Worm (Caenorhabditis elegans) whole organism, L4 larva: ENCODE results near the gene Y75B7AL.2.
A peak's percentile ranks its signal among the peaks of the same experiment; 100 is the strongest.

Source experiments
- F37D6.2 ChIP-seq: sonication (generic microtip); optimal IDR thresholded peaks from 2 replicates; lab custom pipeline; 2016; ENCODE audit warnings: mild to moderate bottlenecking, missing genetic modification characterization, missing compliant biosample characterization
- T26A8.4 ChIP-seq: fragments of 200-800 bp; sonication (Bioruptor generic); IDR thresholded peaks from 2 replicates; pipeline ENCODE4 v1.3.6; 2022; ENCODE audit warnings: missing genetic modification characterization, missing compliant biosample characterization
- Y105C5A.15 ChIP-seq: fragments of 200-800 bp; sonication (Bioruptor generic); IDR thresholded peaks from 2 replicates; pipeline ENCODE4 v1.3.6; 2022; ENCODE audit warnings: missing genetic modification characterization, missing compliant biosample characterization
- Y48G9A.11 ChIP-seq: fragments of 200-800 bp; sonication (Bioruptor generic); IDR thresholded peaks from 2 replicates; pipeline ENCODE4 v1.3.6; 2022; ENCODE audit warnings: missing genetic modification reagents, missing genetic modification characterization, missing compliant biosample characterization
- ZK546.5 ChIP-seq, 2 experiments: sonication (generic microtip); optimal IDR thresholded peaks; 2 replicates each; lab custom pipeline; 2017; ENCODE audit warnings: missing biosample characterization in 2 of 2, missing genetic modification characterization in 2 of 2
- aha-1 ChIP-seq: fragments of 150-350 bp; peaks from one replicate; lab custom pipeline; 2014; ENCODE audit warnings: missing biosample characterization, missing genetic modification characterization
- aly-2 ChIP-seq: sonication (generic microtip); optimal IDR thresholded peaks from 2 replicates; lab custom pipeline; 2018; ENCODE audit warnings: missing biosample characterization, missing genetic modification characterization
- ama-1 ChIP-seq: fragments of 150-350 bp; optimal IDR thresholded peaks from 2 replicates; lab custom pipeline; 2014; ENCODE audit warnings: inconsistent platforms, mixed read lengths
- ceh-82 ChIP-seq: sonication (generic microtip); optimal IDR thresholded peaks from 2 replicates; lab custom pipeline; 2017; ENCODE audit warnings: missing biosample characterization, missing genetic modification characterization
- ctbp-1 ChIP-seq: fragments of 200-800 bp; sonication (Bioruptor generic); IDR thresholded peaks from 2 replicates; pipeline ENCODE4 v1.3.6; 2022; ENCODE audit warnings: missing genetic modification reagents, missing genetic modification characterization, missing compliant biosample characterization
- daf-12 ChIP-seq: fragments of 150-350 bp; optimal IDR thresholded peaks from 2 replicates; lab custom pipeline; 2014; ENCODE audit warnings: missing biosample characterization, missing genetic modification reagents, missing genetic modification characterization
- daf-16 ChIP-seq, 3 experiments: sonication (generic microtip); optimal IDR thresholded peaks; 2 replicates each; lab custom pipeline; 2016 to 2017; ENCODE audit warnings: missing genetic modification characterization in 3 of 3, missing genetic modification reagents in 3 of 3, mild to moderate bottlenecking in 2 of 3, missing compliant biosample characterization in 2 of 3, missing biosample characterization in 1 of 3, moderate library complexity in 1 of 3
- daf-19 ChIP-seq: fragments of 200-800 bp; sonication (Bioruptor generic); conservative IDR thresholded peaks from 2 replicates; pipeline ENCODE4 v1.3.6; 2022; ENCODE audit warnings: missing genetic modification characterization, missing compliant biosample characterization
- daf-8 ChIP-seq: fragments of 200-800 bp; sonication (Bioruptor generic); IDR thresholded peaks from 2 replicates; pipeline ENCODE4 v1.3.6; 2022; ENCODE audit warnings: missing genetic modification characterization, missing compliant biosample characterization
- dpl-1 ChIP-seq: fragments of 150-350 bp; optimal IDR thresholded peaks from 2 replicates; lab custom pipeline; 2014; ENCODE audit warnings: missing biosample characterization, missing genetic modification reagents, missing genetic modification characterization
- egl-43 ChIP-seq: fragments of 200-800 bp; sonication (Bioruptor generic); IDR thresholded peaks from 2 replicates; pipeline ENCODE4 v1.3.6; 2022; ENCODE audit warnings: missing genetic modification reagents, missing genetic modification characterization, missing compliant biosample characterization
- fkh-10 ChIP-seq: fragments of 150-350 bp; optimal IDR thresholded peaks from 2 replicates; lab custom pipeline; 2014; ENCODE audit warnings: missing biosample characterization, missing genetic modification reagents, missing genetic modification characterization
- jun-1 ChIP-seq: fragments of 150-350 bp; optimal IDR thresholded peaks from 2 replicates; lab custom pipeline; 2014; ENCODE audit warnings: missing biosample characterization, missing genetic modification reagents, missing genetic modification characterization
- lim-7 ChIP-seq: fragments of 200-800 bp; sonication (Bioruptor generic); IDR thresholded peaks from 2 replicates; pipeline ENCODE4 v1.3.6; 2022; ENCODE audit warnings: missing genetic modification characterization, missing compliant biosample characterization
- lin-1 ChIP-seq: fragments of 200-800 bp; sonication (Bioruptor generic); IDR thresholded peaks from 2 replicates; pipeline ENCODE4 v1.3.6; 2022; ENCODE audit warnings: missing genetic modification reagents, missing genetic modification characterization, missing compliant biosample characterization
- lin-13 ChIP-seq: fragments of 150-350 bp; optimal IDR thresholded peaks from 2 replicates; lab custom pipeline; 2014; ENCODE audit warnings: missing biosample characterization, missing genetic modification reagents, missing genetic modification characterization
- lin-29 ChIP-seq: fragments of 200-800 bp; sonication (Bioruptor generic); IDR thresholded peaks from 2 replicates; pipeline ENCODE4 v1.3.6; 2022; ENCODE audit warnings: missing genetic modification reagents, missing genetic modification characterization, missing compliant biosample characterization
- lir-3 ChIP-seq: sonication (generic microtip); optimal IDR thresholded peaks from 2 replicates; lab custom pipeline; 2016; ENCODE audit warnings: mild to moderate bottlenecking, missing genetic modification characterization, missing compliant biosample characterization
- lsy-2 ChIP-seq, 2 experiments: fragments of 150-350 bp in 1 of 2; sonication (generic microtip) in 1 of 2; optimal IDR thresholded peaks; 2 replicates each; lab custom pipeline; 2014 to 2017; ENCODE audit warnings: missing biosample characterization in 2 of 2, missing genetic modification characterization in 2 of 2
- madf-5 ChIP-seq, 2 experiments: fragments of 200-800 bp; sonication (Bioruptor generic); IDR thresholded peaks; 2 replicates each; pipeline ENCODE4 v1.3.6; 2022; ENCODE audit warnings: missing compliant biosample characterization in 2 of 2, missing genetic modification characterization in 2 of 2
- madf-9 ChIP-seq: fragments of 200-800 bp; sonication (Bioruptor generic); conservative IDR thresholded peaks from 2 replicates; pipeline ENCODE4 v1.3.6; 2022; ENCODE audit warnings: missing genetic modification reagents, missing genetic modification characterization, missing compliant biosample characterization
- mep-1 ChIP-seq: fragments of 150-350 bp; sonication (generic microtip); optimal IDR thresholded peaks from 3 replicates; lab custom pipeline; 2014; ENCODE audit warnings: missing biosample characterization, missing genetic modification characterization
- nhr-10 ChIP-seq: fragments of 150-350 bp; optimal IDR thresholded peaks from 2 replicates; lab custom pipeline; 2014; ENCODE audit warnings: missing biosample characterization, missing genetic modification characterization
- nhr-102 ChIP-seq: sonication (generic microtip); optimal IDR thresholded peaks from 2 replicates; lab custom pipeline; 2016; ENCODE audit warnings: mild to moderate bottlenecking, missing genetic modification characterization, moderate library complexity, missing compliant biosample characterization
- nhr-11 ChIP-seq: fragments of 150-350 bp; optimal IDR thresholded peaks from 2 replicates; lab custom pipeline; 2014; ENCODE audit warnings: missing biosample characterization, missing genetic modification characterization
- nhr-111 ChIP-seq: fragments of 200-800 bp; sonication (Bioruptor generic); optimal IDR thresholded peaks from 2 replicates; lab custom pipeline; 2018; ENCODE audit warnings: mild to moderate bottlenecking, missing genetic modification characterization, missing compliant biosample characterization
- nhr-25 ChIP-seq: sonication (generic microtip); optimal IDR thresholded peaks from 2 replicates; lab custom pipeline; 2017; ENCODE audit warnings: missing genetic modification characterization, mild to moderate bottlenecking, missing compliant biosample characterization, antibody characterized with exemption, moderate library complexity, borderline replicate concordance; ENCODE audit not compliant: insufficient read depth
- nhr-42 ChIP-seq: fragments of 200-800 bp; sonication (Bioruptor generic); IDR thresholded peaks from 2 replicates; pipeline ENCODE4 v1.3.6; 2022; ENCODE audit warnings: missing genetic modification characterization, missing compliant biosample characterization
- nhr-76 ChIP-seq: fragments of 150-350 bp; optimal IDR thresholded peaks from 2 replicates; lab custom pipeline; 2014; ENCODE audit warnings: missing biosample characterization, missing genetic modification characterization
- pha-4 ChIP-seq, 2 experiments: fragments of 150-350 bp in 1 of 2; fragments of 200-800 bp in 1 of 2; sonication (Bioruptor generic) in 1 of 2; IDR thresholded peaks in 1 of 2; optimal IDR thresholded peaks in 1 of 2; 2 replicates each; pipeline versions ENCODE4 v1.3.6 to Lab custom; 2014 to 2022; ENCODE audit warnings: missing genetic modification characterization in 2 of 2, missing genetic modification reagents in 2 of 2, missing biosample characterization in 1 of 2, missing compliant biosample characterization in 1 of 2
- snpc-1.2 ChIP-seq: fragments of 200-800 bp; sonication (Bioruptor generic); IDR thresholded peaks from 2 replicates; pipeline ENCODE4 v1.3.6; 2022; ENCODE audit warnings: missing genetic modification reagents, missing genetic modification characterization, missing compliant biosample characterization
- snpc-4 ChIP-seq: fragments of 150-350 bp; optimal IDR thresholded peaks from 2 replicates; lab custom pipeline; 2014; ENCODE audit warnings: missing biosample characterization, missing genetic modification characterization
- spr-1 ChIP-seq: sonication (generic microtip); optimal IDR thresholded peaks from 2 replicates; lab custom pipeline; 2016; ENCODE audit warnings: mild to moderate bottlenecking, missing genetic modification characterization, missing compliant biosample characterization
- unc-62 ChIP-seq, 3 experiments: fragments of 150-350 bp in 1 of 3; sonication (generic microtip); optimal IDR thresholded peaks in 2 of 3; peaks in 1 of 3; 1 replicate in 1 of 3; 2 replicates in 2 of 3; lab custom pipeline; 2014 to 2017; ENCODE audit warnings: missing biosample characterization in 3 of 3, missing genetic modification characterization in 3 of 3, missing genetic modification reagents in 3 of 3, missing genotype in 1 of 3
- zip-11 ChIP-seq: fragments of 200-800 bp; sonication (Bioruptor generic); IDR thresholded peaks from 2 replicates; pipeline ENCODE4 v1.3.6; 2022; ENCODE audit warnings: missing genetic modification characterization, missing compliant biosample characterization

Y75B7AL.2 gene

DNA sequence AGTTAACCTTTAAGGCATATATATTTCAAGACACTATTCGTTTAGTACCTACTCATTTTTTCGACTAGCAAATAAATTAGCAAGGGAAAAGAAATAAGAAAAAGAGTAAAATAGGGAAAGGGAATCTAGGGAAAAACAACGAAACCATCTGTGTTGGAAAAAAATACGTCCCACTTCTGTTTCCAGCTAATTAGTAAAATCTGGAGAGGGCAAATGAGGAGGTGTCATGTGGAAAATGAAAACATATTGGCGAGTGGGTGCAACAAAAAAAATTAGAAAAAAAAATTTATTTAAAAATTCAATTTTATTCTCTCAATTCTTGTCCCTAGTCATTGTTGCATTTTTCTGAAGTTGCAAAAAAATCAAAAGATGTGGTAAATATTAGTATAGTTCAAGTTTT is 50.2 kb downstream of the Y75B7AL.2 start:
- TF ChIP-seq zip-11 (no peak), spr-1 (no peak), Y48G9A.11 (GFP tag; lab: Robert Waterston, UW) (no peak)

DNA sequence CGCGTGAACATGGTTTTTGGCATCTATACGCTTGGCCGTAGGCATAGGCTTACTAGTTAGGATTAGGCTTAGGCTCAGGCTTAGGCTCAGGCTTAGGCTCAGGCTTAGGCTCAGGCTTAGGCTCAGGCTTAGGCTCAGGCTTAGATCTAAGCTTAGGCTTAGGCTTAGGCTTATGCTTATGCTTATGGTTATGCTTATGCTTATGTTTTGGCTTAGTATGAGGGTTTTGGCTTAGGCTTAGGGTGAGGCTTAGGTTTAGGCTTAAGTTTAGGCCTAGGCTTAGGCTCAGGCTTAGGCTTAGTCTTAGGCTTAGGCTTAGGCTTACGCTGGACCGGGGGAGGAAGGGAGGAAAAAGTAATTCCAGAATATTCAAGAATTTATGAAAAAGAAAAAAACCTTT is 52.1 kb downstream of the Y75B7AL.2 start:
- TF ChIP-seq lin-1 (GFP tag; lab: Robert Waterston, UW) (no peak), pha-4 (GFP tag; IDR thresholded peaks at IDR 0.05; lab: Robert Waterston, UW) (no peak), pha-4 (tag; optimal IDR thresholded peaks at IDR 0.05; lab: Kevin White, UChicago) (no peak), daf-8 (no peak), daf-12 (tag; lab: Kevin White, UChicago) (no peak), ctbp-1 (GFP tag; lab: Robert Waterston, UW) (no peak), nhr-10 (tag; lab: Kevin White, UChicago) (no peak), nhr-25 (tag; lab: Kevin White, UChicago) (no peak), nhr-111 (GFP tag; lab: Kevin White, UChicago) (no peak), T26A8.4 (GFP tag; lab: Robert Waterston, UW) (no peak), madf-5 (GFP tag; IDR thresholded peaks at IDR 0.05; lab: Robert Waterston, UW) (no peak), lim-7 (GFP tag; lab: Robert Waterston, UW) (no peak), nhr-11 (tag; lab: Kevin White, UChicago) (no peak), daf-19 (GFP tag; lab: Robert Waterston, UW) (no peak), snpc-4 (tag; lab: Kevin White, UChicago) (no peak), dpl-1 (GFP tag; lab: Kevin White, UChicago) (no peak), ceh-82 (tag; lab: Kevin White, UChicago) (no peak), lin-13 (no peak), nhr-42 (GFP tag; lab: Robert Waterston, UW) (no peak)
- TF ChIP-seq, all 104 proteins: peak for 0

DNA sequence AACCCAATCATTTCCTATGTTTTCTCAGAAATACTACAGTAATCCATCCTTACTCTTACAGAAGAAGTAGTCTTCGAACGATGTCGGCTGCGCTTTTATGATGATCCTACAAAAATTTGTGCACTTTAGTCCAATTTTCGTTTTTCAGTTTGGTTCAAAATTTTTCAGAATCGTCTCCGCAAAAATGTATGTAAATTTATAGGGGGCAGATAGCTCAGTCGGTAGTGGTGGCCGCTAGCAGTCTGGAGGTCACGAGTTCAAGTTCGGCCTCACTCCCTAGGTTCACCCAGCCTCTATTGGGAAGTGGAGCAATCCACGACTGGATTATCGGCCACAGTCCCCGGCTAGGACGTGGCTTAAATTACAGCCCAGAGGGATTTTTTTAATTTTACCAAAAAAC is 53.8 kb downstream of the Y75B7AL.2 start:
- TF ChIP-seq Y48G9A.11 (GFP tag; lab: Robert Waterston, UW), result 0 out of 2 replicates have a peak, but pooled peaks have one; percentile 20

DNA sequence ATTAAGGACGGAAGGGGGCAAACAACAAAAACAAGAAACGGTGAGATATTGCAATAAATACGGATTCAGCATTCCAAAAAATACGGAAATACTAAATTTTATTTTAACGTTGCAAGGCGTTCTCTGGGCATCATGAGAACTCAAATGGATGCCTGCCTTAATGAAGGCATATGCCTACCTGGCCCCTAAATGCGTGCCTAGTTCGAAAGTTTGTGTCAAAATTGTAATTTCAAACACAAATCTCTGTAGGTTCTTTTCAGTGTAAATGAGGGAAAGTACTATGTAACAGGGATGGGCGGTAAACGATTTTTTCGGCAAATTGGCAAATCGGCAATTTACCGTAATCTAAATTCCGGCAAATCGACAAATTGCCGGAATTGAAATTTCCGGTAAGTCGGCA is 55.9 kb downstream of the Y75B7AL.2 start:
- TF ChIP-seq egl-43, result no peak
- no peak for TF ChIP-seq F37D6.2
- TF ChIP-seq ceh-82 (tag; lab: Kevin White, UChicago), result no peak
- TF ChIP-seq dpl-1 (GFP tag; lab: Kevin White, UChicago), result no peak
- no peak for TF ChIP-seq daf-16 (GFP tag; optimal IDR thresholded peaks at IDR 0.05; lab: Kevin White, UChicago)
- no peak for TF ChIP-seq daf-16 (tag; optimal IDR thresholded peaks at IDR 0.05; lab: Kevin White, UChicago)
- no peak for TF ChIP-seq lir-3 (tag; lab: Kevin White, UChicago)
- TF ChIP-seq nhr-76 (tag; lab: Kevin White, UChicago), result no peak
- no peak for TF ChIP-seq zip-11
- TF ChIP-seq aha-1 (tag; lab: Kevin White, UChicago), result peak; percentile 60
- peak in 1 of 2 experiments; percentile 81 for TF ChIP-seq unc-62 (GFP tag; optimal IDR thresholded peaks at IDR 0.05 in 1 of 2; lab: Kevin White, UChicago)
- no peak for TF ChIP-seq unc-62 (tag; optimal IDR thresholded peaks at IDR 0.05; lab: Kevin White, UChicago)
- no peak for TF ChIP-seq mep-1 (tag; lab: Kevin White, UChicago)
- no peak for TF ChIP-seq aly-2 (tag; lab: Kevin White, UChicago)
- TF ChIP-seq spr-1, result no peak
- no peak for TF ChIP-seq snpc-1.2
- TF ChIP-seq lim-7 (GFP tag; lab: Robert Waterston, UW), result no peak
- TF ChIP-seq, all 104 proteins: peak for 2

DNA sequence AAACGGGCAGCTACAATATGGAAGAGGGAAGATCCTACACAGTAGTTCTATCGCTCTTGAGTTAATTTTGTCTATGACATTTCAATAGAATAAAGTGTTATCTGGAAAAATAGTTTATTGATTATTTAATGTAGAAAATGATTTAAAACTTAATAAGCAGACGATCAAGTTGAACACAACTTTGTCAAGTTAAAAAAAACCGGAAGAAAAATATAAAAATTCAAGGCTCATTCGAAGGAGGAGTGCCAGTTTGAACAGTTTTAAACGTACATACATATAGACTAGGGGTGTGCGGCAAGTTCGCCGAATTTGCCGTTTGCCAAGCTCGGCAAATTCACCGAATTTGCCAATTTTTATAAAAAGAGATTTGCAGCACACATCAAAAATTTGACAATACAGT is 58.7 kb downstream of the Y75B7AL.2 start, which contains the start of gene egl-2:
egl-2 (minus strand) TSS at position 101 of the 400 bp plus-strand sequence.
- no peak for TF ChIP-seq jun-1
- no peak for TF ChIP-seq ZK546.5 (tag; optimal IDR thresholded peaks at IDR 0.05; lab: Kevin White, UChicago)
- TF ChIP-seq ama-1 (lab: Kevin White, UChicago), result no peak
- TF ChIP-seq aly-2 (tag; lab: Kevin White, UChicago), result no peak
- TF ChIP-seq lin-29 (GFP tag; lab: Robert Waterston, UW), result no peak
- no peak for TF ChIP-seq lsy-2 (tag; optimal IDR thresholded peaks at IDR 0.05; lab: Kevin White, UChicago)
- TF ChIP-seq snpc-4 (tag; lab: Kevin White, UChicago), result no peak
- no peak for TF ChIP-seq Y105C5A.15 (GFP tag; lab: Robert Waterston, UW)
- TF ChIP-seq daf-19 (GFP tag; lab: Robert Waterston, UW), result no peak
- no peak for TF ChIP-seq fkh-10 (GFP tag; lab: Kevin White, UChicago)
- no peak for TF ChIP-seq pha-4 (GFP tag; IDR thresholded peaks at IDR 0.05; lab: Robert Waterston, UW)
- TF ChIP-seq pha-4 (tag; optimal IDR thresholded peaks at IDR 0.05; lab: Kevin White, UChicago), result no peak
- TF ChIP-seq daf-12 (tag; lab: Kevin White, UChicago), result no peak
- TF ChIP-seq madf-9 (GFP tag; lab: Robert Waterston, UW), result no peak
- TF ChIP-seq lir-3 (tag; lab: Kevin White, UChicago), result no peak
- no peak for TF ChIP-seq lim-7 (GFP tag; lab: Robert Waterston, UW)
- TF ChIP-seq nhr-102 (tag; lab: Kevin White, UChicago), result no peak
- TF ChIP-seq ceh-82 (tag; lab: Kevin White, UChicago), result no peak
- TF ChIP-seq, all 104 proteins: peak for 0
